Worm (Caenorhabditis elegans): ENCODE measurements around the gene emb-1.

- TF ChIP-seq unc-39 (tag; optimal IDR thresholded peaks at IDR 0.05) (no peak), alr-1 (tag; optimal IDR thresholded peaks at IDR 0.05) (no peak), nhr-12 (tag; optimal IDR thresholded peaks at IDR 0.05) (no peak), lsy-2 (tag; optimal IDR thresholded peaks at IDR 0.05) (no peak), ZK546.5 (tag; optimal IDR thresholded peaks at IDR 0.05) (no peak), mdl-1 (tag; optimal IDR thresholded peaks at IDR 0.05) (no peak), aly-2 (tag; optimal IDR thresholded peaks at IDR 0.05) (no peak), mbf-1 (tag; optimal IDR thresholded peaks at IDR 0.05) (no peak), unc-62 (GFP tag; optimal IDR thresholded peaks at IDR 0.05) (no peak), blmp-1 (tag; optimal IDR thresholded peaks at IDR 0.05; ENCODE audit: insufficient read depth) (no peak), nhr-129 (tag; optimal IDR thresholded peaks at IDR 0.05) (no peak), ama-1 (optimal IDR thresholded peaks at IDR 0.05) (no peak), sma-9 (GFP tag; optimal IDR thresholded peaks at IDR 0.05) (no peak), sma-9 (tag; optimal IDR thresholded peaks at IDR 0.05) (no peak)
These were observed 27.4 kb upstream of the emb-1 start for ce11 chrIII:5145874-5146273.

Data from whole organism, L2 larva.